Worm (Caenorhabditis elegans): ENCODE measurements around the gene T07H3.7.
A peak's percentile ranks its signal among the peaks of the same experiment; 100 is the strongest.

Gene T07H3.7

ce11 chrII:1613972-1614371 is 24.2 kb upstream of the T07H3.7 start, which contains the start of gene fbxa-164:
fbxa-164 (minus strand) TSS chrII:1614072.
- TF ChIP-seq ztf-22 (GFP tag; optimal IDR thresholded peaks at IDR 0.05) (no peak), athp-1 (tag; optimal IDR thresholded peaks at IDR 0.05) (no peak), ztf-18 (tag; optimal IDR thresholded peaks at IDR 0.05) (no peak), madf-8 (GFP tag; conservative IDR thresholded peaks at IDR 0.05) (no peak), F22D6.2 (tag; optimal IDR thresholded peaks at IDR 0.05) (no peak), unc-62 (GFP tag; optimal IDR thresholded peaks at IDR 0.05) (no peak), Y79H2A.3 (GFP tag; conservative IDR thresholded peaks at IDR 0.05) (no peak), rpc-1 (optimal IDR thresholded peaks at IDR 0.05) (no peak), rpc-1 (tag; optimal IDR thresholded peaks at IDR 0.05) (no peak), madf-3 (GFP tag; IDR thresholded peaks at IDR 0.05) (no peak), ets-4 (GFP tag; optimal IDR thresholded peaks at IDR 0.05) (no peak), nhr-90 (tag; optimal IDR thresholded peaks at IDR 0.05) (no peak), F57C9.4 (tag; optimal IDR thresholded peaks at IDR 0.05) (no peak), F57A8.1 (GFP tag; optimal IDR thresholded peaks at IDR 0.05) (no peak), cebp-2 (GFP tag; IDR thresholded peaks at IDR 0.05) (no peak), ceh-91 (GFP tag; IDR thresholded peaks at IDR 0.05) (no peak), nhr-80 (tag; optimal IDR thresholded peaks at IDR 0.05) (no peak), cebp-1 (GFP tag; IDR thresholded peaks at IDR 0.05) (no peak), cebp-1 (tag; optimal IDR thresholded peaks at IDR 0.05) (no peak)

- TF ChIP-seq hrde-1 (tag; optimal IDR thresholded peaks at IDR 0.05; ENCODE audit: borderline replicate concordance) = no peak
- TF ChIP-seq egl-18 (GFP tag; IDR thresholded peaks at IDR 0.05) = no peak
Observed at ce11 chrII:1610630-1611029, 20.9 kb upstream of the T07H3.7 start, which contains the start of gene fbxa-163. fbxa-163 (minus strand) TSS chrII:1610730.

DNA sequence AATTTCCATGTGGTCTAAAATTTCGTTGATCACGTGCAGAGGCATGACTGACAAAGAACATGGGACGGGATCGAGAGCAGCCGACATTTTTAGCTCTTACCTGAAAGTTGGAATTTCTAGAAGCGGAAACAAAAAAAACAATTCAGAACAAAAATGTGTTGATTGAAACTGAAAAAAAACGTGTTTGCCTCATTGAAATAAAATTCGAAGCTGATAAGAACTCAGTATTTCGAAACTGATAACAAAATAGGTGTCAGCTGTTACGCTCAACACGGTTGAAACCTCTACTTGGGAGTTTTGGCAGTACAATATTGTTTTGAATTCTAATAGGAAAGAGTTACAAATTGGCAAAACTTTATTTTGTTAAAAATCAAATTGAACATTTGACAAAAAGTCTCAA is 19.2 kb upstream of the T07H3.7 start:
- TF ChIP-seq cebp-1 (GFP tag; IDR thresholded peaks at IDR 0.05) (no peak), cebp-1 (tag; optimal IDR thresholded peaks at IDR 0.05) (peak; percentile 83), nhr-179 (tag; optimal IDR thresholded peaks at IDR 0.05) (no peak), nhr-80 (tag; optimal IDR thresholded peaks at IDR 0.05) (peak; percentile 47)

DNA sequence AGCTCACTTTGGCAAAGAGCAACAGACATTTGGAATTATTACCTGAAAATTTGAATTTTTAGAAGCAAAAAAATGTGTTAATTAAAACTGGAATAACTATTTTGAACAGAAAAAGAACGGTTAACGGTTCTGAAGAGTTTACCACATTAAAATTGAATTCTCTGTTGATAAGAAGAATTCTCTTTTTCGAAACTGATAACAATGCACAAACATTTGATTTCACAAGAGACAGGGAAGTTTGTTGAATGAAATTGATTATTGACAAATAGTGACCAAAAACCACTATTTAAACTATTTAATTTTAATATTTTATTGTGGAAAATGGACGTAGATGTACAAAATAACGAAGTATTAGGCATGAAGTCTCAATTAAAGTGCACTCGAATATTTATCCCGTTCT is 17.8 kb upstream of the T07H3.7 start:
- TF ChIP-seq ets-4 (GFP tag; optimal IDR thresholded peaks at IDR 0.05) = no peak
- peak; percentile 40 for TF ChIP-seq nhr-80 (tag; optimal IDR thresholded peaks at IDR 0.05)

DNA sequence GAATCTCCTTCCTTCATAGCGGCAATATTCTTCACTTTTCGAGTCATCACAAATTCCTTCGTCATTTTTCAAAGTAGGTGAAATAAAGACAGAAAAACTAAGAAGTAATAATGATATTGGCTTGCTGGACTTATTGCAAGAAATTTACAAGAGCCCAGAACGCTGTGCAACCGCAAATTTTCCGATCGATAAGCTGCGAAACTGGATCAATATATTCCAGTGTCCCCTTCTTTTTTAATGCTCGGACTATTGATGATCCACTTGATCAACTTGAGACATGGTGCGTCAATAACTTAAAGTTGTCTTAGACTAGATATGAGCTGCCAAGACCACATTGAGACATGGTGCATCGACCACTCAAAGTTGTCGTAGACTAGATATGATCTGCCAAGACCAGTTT is 16.3 kb upstream of the T07H3.7 start, which contains the start of gene bath-33:
Gene bath-33 (minus strand): TSS at position 101 of the 400 bp plus-strand sequence.
- no peak for TF ChIP-seq T26A5.8 (tag; optimal IDR thresholded peaks at IDR 0.05)
- TF ChIP-seq egl-18 (GFP tag; IDR thresholded peaks at IDR 0.05) = no peak
- no peak for TF ChIP-seq gei-17 (GFP tag; optimal IDR thresholded peaks at IDR 0.05)
- TF ChIP-seq Y95B8A.8 (GFP tag; IDR thresholded peaks at IDR 0.05) = no peak
- TF ChIP-seq egl-44 (GFP tag; IDR thresholded peaks at IDR 0.05) = no peak
- no peak for TF ChIP-seq F57A8.1 (GFP tag; optimal IDR thresholded peaks at IDR 0.05)
- TF ChIP-seq bed-1 (GFP tag; IDR thresholded peaks at IDR 0.05) = no peak
- no peak for TF ChIP-seq F23B12.7 (tag; optimal IDR thresholded peaks at IDR 0.05; ENCODE audit: insufficient read depth)
- no peak for TF ChIP-seq F57C9.4 (tag; optimal IDR thresholded peaks at IDR 0.05)
- no peak for TF ChIP-seq repo-1 (tag; optimal IDR thresholded peaks at IDR 0.05)

ce11 chrII:1605010-1605409 is 15.3 kb upstream of the T07H3.7 start:
- TF ChIP-seq madf-10 (tag; optimal IDR thresholded peaks at IDR 0.05) (no peak), nfyb-1 (GFP tag; IDR thresholded peaks at IDR 0.05) (no peak), dpl-1 (GFP tag; optimal IDR thresholded peaks at IDR 0.05) (no peak), egl-44 (GFP tag; IDR thresholded peaks at IDR 0.05) (no peak), ztf-26 (tag; optimal IDR thresholded peaks at IDR 0.05) (no peak), aptf-2 (GFP tag; conservative IDR thresholded peaks at IDR 0.05) (no peak)
